Worm (Caenorhabditis elegans): ENCODE results near the gene pph-1.

The pph-1 gene

DNA sequence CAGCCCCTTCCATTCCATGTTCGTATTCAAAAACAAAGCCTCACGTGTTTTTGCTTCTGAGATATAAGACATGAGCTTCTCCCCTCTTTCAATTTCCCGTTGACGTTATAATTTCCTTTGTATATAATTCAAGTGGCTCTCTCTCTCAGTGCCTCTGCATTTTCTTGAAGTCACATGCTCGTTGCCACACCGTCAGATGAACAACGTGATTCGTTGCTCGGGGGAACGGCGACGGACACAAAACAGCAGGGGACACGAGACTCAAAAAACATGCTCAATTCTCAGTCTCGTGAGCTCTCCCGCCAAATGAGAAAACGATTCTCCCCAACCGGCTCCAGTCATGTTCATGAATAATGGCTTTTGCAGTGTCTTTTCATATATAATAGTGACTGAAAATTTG lies 6.0 kb downstream of the pph-1 start:
- TF ChIP-seq zag-1 (tag; optimal IDR thresholded peaks at IDR 0.05) (no peak), nhr-25 (tag; optimal IDR thresholded peaks at IDR 0.05) (no peak), ama-1 (optimal IDR thresholded peaks at IDR 0.05) (no peak), elt-1 (tag; optimal IDR thresholded peaks at IDR 0.05) (no peak), nhr-28 (tag; optimal IDR thresholded peaks at IDR 0.05) (no peak), nhr-77 (tag; optimal IDR thresholded peaks at IDR 0.05) (no peak), sea-2 (GFP tag; optimal IDR thresholded peaks at IDR 0.05) (no peak), nfya-1 (tag; optimal IDR thresholded peaks at IDR 0.05; ENCODE audit: insufficient read depth) (no peak), elt-3 (tag; optimal IDR thresholded peaks at IDR 0.05) (no peak)

DNA sequence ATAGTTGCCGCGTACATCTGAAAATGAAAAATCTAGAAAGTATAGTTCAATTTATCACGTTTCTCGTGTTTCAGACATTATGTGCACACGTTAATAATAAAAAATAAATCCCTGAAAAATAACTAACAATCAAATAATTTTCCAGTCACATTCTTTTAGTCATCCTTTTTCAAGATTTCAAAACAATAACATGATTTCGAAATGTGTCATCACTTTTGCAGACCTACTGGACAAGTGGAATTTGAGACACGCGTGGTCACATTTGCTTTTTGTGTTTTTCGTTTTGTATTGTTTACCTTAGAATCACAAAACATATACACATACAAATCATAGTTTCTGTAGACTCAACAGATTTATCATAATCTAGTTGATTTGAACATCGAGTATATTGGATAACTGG lies 7.0 kb downstream of the pph-1 start:
- no peak for TF ChIP-seq unc-39 (tag; optimal IDR thresholded peaks at IDR 0.05)
- no peak for TF ChIP-seq nhr-77 (tag; optimal IDR thresholded peaks at IDR 0.05)
- no peak for TF ChIP-seq unc-62 (GFP tag; optimal IDR thresholded peaks at IDR 0.05)
- TF ChIP-seq ama-1 (optimal IDR thresholded peaks at IDR 0.05): no peak
- TF ChIP-seq nhr-11 (tag; optimal IDR thresholded peaks at IDR 0.05): no peak
- no peak for TF ChIP-seq nhr-28 (tag; optimal IDR thresholded peaks at IDR 0.05)
- TF ChIP-seq nhr-25 (tag; optimal IDR thresholded peaks at IDR 0.05): no peak
- TF ChIP-seq egl-27 (tag; optimal IDR thresholded peaks at IDR 0.05): no peak

- no peak for TF ChIP-seq nhr-77 (tag; optimal IDR thresholded peaks at IDR 0.05)
- TF ChIP-seq unc-39 (tag; optimal IDR thresholded peaks at IDR 0.05): no peak
- TF ChIP-seq lin-39 (tag; optimal IDR thresholded peaks at IDR 0.05): no peak
- TF ChIP-seq elt-2 (tag; optimal IDR thresholded peaks at IDR 0.05): peak; percentile 61
- TF ChIP-seq pha-4 (tag; optimal IDR thresholded peaks at IDR 0.05): peak; percentile 12
- TF ChIP-seq pqm-1 (tag; optimal IDR thresholded peaks at IDR 0.05): peak; percentile 73
- no peak for TF ChIP-seq hmg-11 (tag; optimal IDR thresholded peaks at IDR 0.05)
- TF ChIP-seq snpc-4 (tag; optimal IDR thresholded peaks at IDR 0.05): no peak
- no peak for TF ChIP-seq mml-1 (tag; optimal IDR thresholded peaks at IDR 0.05)
- TF ChIP-seq nfya-1 (tag; optimal IDR thresholded peaks at IDR 0.05; ENCODE audit: insufficient read depth): no peak
- no peak for TF ChIP-seq nhr-76 (tag; optimal IDR thresholded peaks at IDR 0.05)
- no peak for TF ChIP-seq skn-1 (tag; optimal IDR thresholded peaks at IDR 0.05)
- no peak for TF ChIP-seq egl-5 (tag; optimal IDR thresholded peaks at IDR 0.05)
- TF ChIP-seq nhr-25 (tag; optimal IDR thresholded peaks at IDR 0.05): no peak
- TF ChIP-seq R02D3.7 (tag; optimal IDR thresholded peaks at IDR 0.05): no peak
- no peak for TF ChIP-seq fkh-2 (tag; optimal IDR thresholded peaks at IDR 0.05)
Observed at ce11 chrV:10711004-10711403, 8.7 kb downstream of the pph-1 start.

DNA sequence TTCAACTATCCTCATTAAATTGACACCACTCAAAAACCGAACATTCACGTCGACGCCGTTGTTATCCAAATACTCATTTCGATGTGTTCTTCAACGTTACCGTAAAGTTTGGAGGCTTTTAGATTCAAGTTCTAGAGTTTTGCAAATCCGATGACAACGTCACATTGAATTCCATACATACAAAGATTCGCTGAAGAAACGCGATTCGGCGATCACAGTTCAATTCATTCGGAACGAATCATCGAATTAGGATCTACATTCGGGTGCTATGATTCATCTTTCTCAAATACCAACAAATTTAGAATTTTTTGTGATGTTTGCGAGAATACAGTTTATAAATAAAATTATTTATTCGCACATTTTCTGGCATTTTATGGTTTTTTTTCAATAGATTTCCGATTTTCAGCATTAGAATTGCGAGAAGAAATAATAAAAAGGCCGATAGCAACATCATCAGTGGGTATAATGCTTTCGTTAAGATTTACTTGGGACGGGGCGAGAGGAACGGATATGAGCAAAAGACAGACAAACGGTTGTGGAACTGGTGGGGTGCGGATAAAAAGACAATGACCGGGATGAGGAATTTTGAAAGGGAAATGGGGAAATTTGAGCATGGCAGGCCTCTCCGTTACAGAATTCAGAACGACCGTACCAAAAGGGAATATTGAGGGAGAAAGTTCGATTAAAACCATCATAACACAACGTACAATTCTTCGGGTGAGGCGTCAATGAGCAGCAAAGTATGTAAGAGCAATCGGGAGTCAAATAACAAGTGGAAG lies 9.7 kb downstream of the pph-1 start:
- no peak for TF ChIP-seq ceh-16 (tag; optimal IDR thresholded peaks at IDR 0.05)
- TF ChIP-seq unc-62 (GFP tag; optimal IDR thresholded peaks at IDR 0.05): peak; percentile 9
- peak; percentile 55 for TF ChIP-seq aly-2 (tag; optimal IDR thresholded peaks at IDR 0.05)
- peak; percentile 34 for TF ChIP-seq nhr-43 (tag; optimal IDR thresholded peaks at IDR 0.05; ENCODE audit: poor library complexity, severe bottlenecking)
- peak; percentile 35 for TF ChIP-seq nhr-23 (tag; optimal IDR thresholded peaks at IDR 0.05)
- TF ChIP-seq nhr-25 (tag; optimal IDR thresholded peaks at IDR 0.05): peak; percentile 17
- peak; percentile 28 for TF ChIP-seq lsy-12 (tag; optimal IDR thresholded peaks at IDR 0.05)
- TF ChIP-seq pha-4 (tag; optimal IDR thresholded peaks at IDR 0.05): no peak

DNA sequence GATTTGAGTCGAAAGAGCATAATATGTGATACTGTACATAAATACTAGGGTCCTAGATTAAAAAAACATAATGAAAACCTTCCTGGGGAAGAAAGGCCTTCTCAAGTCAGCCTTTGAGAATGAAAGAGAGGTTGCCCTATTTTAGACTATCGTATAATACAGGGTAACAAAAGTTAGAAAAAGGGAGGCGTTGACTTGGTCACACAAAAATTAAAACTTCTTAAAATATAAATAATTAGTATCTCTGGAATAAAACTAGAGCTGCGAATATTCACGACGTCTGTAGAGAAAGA lies 10.2 kb downstream of the pph-1 start:
- TF ChIP-seq nhr-25 (tag; optimal IDR thresholded peaks at IDR 0.05) (no peak), eor-1 (tag; optimal IDR thresholded peaks at IDR 0.05) (no peak), nhr-43 (tag; optimal IDR thresholded peaks at IDR 0.05; ENCODE audit: poor library complexity, severe bottlenecking) (peak; percentile 31), pqm-1 (tag; optimal IDR thresholded peaks at IDR 0.05) (no peak), hmg-11 (tag; optimal IDR thresholded peaks at IDR 0.05) (no peak), ceh-9 (tag; optimal IDR thresholded peaks at IDR 0.05) (no peak), nfya-1 (tag; optimal IDR thresholded peaks at IDR 0.05; ENCODE audit: insufficient read depth) (no peak), nhr-23 (tag; optimal IDR thresholded peaks at IDR 0.05) (peak; percentile 3), fkh-2 (tag; optimal IDR thresholded peaks at IDR 0.05) (no peak)

Data from whole organism, L3 larva.